Worm (Caenorhabditis elegans) whole organism, L4/young adult: ENCODE measurements around the gene Y51H7C.9.

Source experiments
- W03F9.2 ChIP-seq: fragments of 150-350 bp; optimal IDR thresholded peaks from 2 replicates; lab custom pipeline; 2014; ENCODE audit warnings: missing biosample characterization, missing genetic modification characterization
- dao-5 ChIP-seq: sonication (generic microtip); optimal IDR thresholded peaks from 2 replicates; lab custom pipeline; 2016; ENCODE audit warnings: missing genotype, missing genetic modification characterization, moderate library complexity, missing compliant biosample characterization
- him-1 ChIP-seq: sonication (generic microtip); optimal IDR thresholded peaks from 2 replicates; lab custom pipeline; 2016; ENCODE audit warnings: missing genotype, missing genetic modification reagents, missing genetic modification characterization, missing compliant biosample characterization

- TF ChIP-seq dao-5 (no peak), him-1 (tag; lab: Kevin White, UChicago) (no peak), W03F9.2 (tag; lab: Kevin White, UChicago) (no peak)
Measured at ce11 chrII:1402167-1402619, 9.1 kb downstream of the Y51H7C.9 start, which contains the start of gene Y51H7C.7.
